Fruit fly (Drosophila melanogaster): Measurements from ENCODE around the gene CG32248.

DNA sequence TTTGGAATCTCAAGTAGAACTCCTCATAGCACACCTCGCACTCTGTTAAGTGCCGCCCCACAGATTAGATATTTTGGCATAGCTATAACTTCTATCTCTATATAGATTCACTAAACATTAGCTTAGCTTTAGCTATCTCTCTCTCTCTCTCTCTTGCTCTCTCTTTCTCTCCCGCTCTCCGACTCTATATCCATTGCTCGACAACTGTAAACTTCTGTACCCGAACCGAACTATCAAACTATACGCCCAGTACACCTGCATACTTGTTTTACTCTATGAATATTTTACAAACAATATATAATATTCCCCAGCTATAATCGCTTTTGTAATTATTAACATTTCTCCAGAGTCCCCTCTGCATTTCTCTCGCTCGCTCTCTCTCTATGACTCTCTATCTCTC, 41.2 kb upstream of the CG32248 start:
- TF ChIP-seq insv (optimal IDR thresholded peaks at IDR 0.05) (no peak), Sin3A (optimal IDR thresholded peaks at IDR 0.05) (no peak), ttk (optimal IDR thresholded peaks at IDR 0.05) (no peak), h (optimal IDR thresholded peaks at IDR 0.05) (no peak), psq (optimal IDR thresholded peaks at IDR 0.05) (no peak), Myc (optimal IDR thresholded peaks at IDR 0.05) (no peak)
